Worm (Caenorhabditis elegans): ENCODE measurements around the gene him-14.

him-14 gene

ce11 chrII:7069866-7070265, at the start of gene him-14:
him-14 (minus strand) TSS chrII:7069966.
- no peak for TF ChIP-seq B0310.2 (tag; optimal IDR thresholded peaks at IDR 0.05)
- no peak for TF ChIP-seq hmbx-1 (tag; optimal IDR thresholded peaks at IDR 0.05)
- no peak for TF ChIP-seq F13C5.2 (tag; optimal IDR thresholded peaks at IDR 0.05)
- no peak for TF ChIP-seq hmg-4 (GFP tag; optimal IDR thresholded peaks at IDR 0.05)
- TF ChIP-seq tbx-11 (GFP tag; IDR thresholded peaks at IDR 0.05) = no peak
- no peak for TF ChIP-seq scrt-1 (GFP tag; IDR thresholded peaks at IDR 0.05)
- no peak for TF ChIP-seq pes-1 (GFP tag; IDR thresholded peaks at IDR 0.05)
- TF ChIP-seq sea-1 (GFP tag; conservative IDR thresholded peaks at IDR 0.05) = no peak
- no peak for TF ChIP-seq tbx-37 (GFP tag; conservative IDR thresholded peaks at IDR 0.05)
- no peak for TF ChIP-seq ceh-13 (GFP tag; optimal IDR thresholded peaks at IDR 0.05)
- no peak for TF ChIP-seq ets-7 (tag; optimal IDR thresholded peaks at IDR 0.05)

- no peak for TF ChIP-seq pes-1 (GFP tag; IDR thresholded peaks at IDR 0.05)
- no peak for TF ChIP-seq hmbx-1 (tag; optimal IDR thresholded peaks at IDR 0.05)
- TF ChIP-seq ama-1 (optimal IDR thresholded peaks at IDR 0.05) = no peak
- TF ChIP-seq ets-7 (tag; optimal IDR thresholded peaks at IDR 0.05) = no peak
- no peak for TF ChIP-seq aly-1 (tag; optimal IDR thresholded peaks at IDR 0.05)
- TF ChIP-seq ceh-13 (GFP tag; optimal IDR thresholded peaks at IDR 0.05) = no peak
- no peak for TF ChIP-seq scrt-1 (GFP tag; IDR thresholded peaks at IDR 0.05)
- no peak for TF ChIP-seq B0310.2 (tag; optimal IDR thresholded peaks at IDR 0.05)
- no peak for TF ChIP-seq sea-1 (GFP tag; conservative IDR thresholded peaks at IDR 0.05)
- no peak for TF ChIP-seq tbx-37 (GFP tag; conservative IDR thresholded peaks at IDR 0.05)
These were observed 49.8 kb upstream of the him-14 start for ce11 chrII:7119525-7119924.

- TF ChIP-seq ama-1 (optimal IDR thresholded peaks at IDR 0.05) (no peak), B0310.2 (tag; optimal IDR thresholded peaks at IDR 0.05) (no peak), flt-1 (GFP tag; IDR thresholded peaks at IDR 0.05) (no peak), ets-7 (tag; optimal IDR thresholded peaks at IDR 0.05) (no peak), ceh-13 (GFP tag; optimal IDR thresholded peaks at IDR 0.05) (no peak), ceh-36 (tag; optimal IDR thresholded peaks at IDR 0.05) (no peak), scrt-1 (GFP tag; IDR thresholded peaks at IDR 0.05) (no peak), hmbx-1 (tag; optimal IDR thresholded peaks at IDR 0.05) (no peak), hmg-4 (GFP tag; optimal IDR thresholded peaks at IDR 0.05) (no peak), tbx-11 (GFP tag; IDR thresholded peaks at IDR 0.05) (no peak), aly-1 (tag; optimal IDR thresholded peaks at IDR 0.05) (no peak), tbx-37 (GFP tag; conservative IDR thresholded peaks at IDR 0.05) (no peak), F13C5.2 (tag; optimal IDR thresholded peaks at IDR 0.05) (no peak)
These were observed 46.6 kb upstream of the him-14 start, which contains the start of gene spon-1 for ce11 chrII:7116350-7116749. spon-1 (plus strand) TSS chrII:7116557.

ce11 chrII:7115638-7116037, 45.9 kb upstream of the him-14 start, which contains the start of gene cutl-5:
cutl-5 (minus strand) TSS chrII:7115906.
- TF ChIP-seq aly-1 (tag; optimal IDR thresholded peaks at IDR 0.05) = no peak
- no peak for TF ChIP-seq ceh-13 (GFP tag; optimal IDR thresholded peaks at IDR 0.05)
- TF ChIP-seq sea-1 (GFP tag; conservative IDR thresholded peaks at IDR 0.05) = no peak
- TF ChIP-seq hmg-4 (GFP tag; optimal IDR thresholded peaks at IDR 0.05) = no peak
- TF ChIP-seq ama-1 (optimal IDR thresholded peaks at IDR 0.05) = no peak
- no peak for TF ChIP-seq pes-1 (GFP tag; IDR thresholded peaks at IDR 0.05)
- TF ChIP-seq tra-4 (tag; optimal IDR thresholded peaks at IDR 0.05) = no peak
- no peak for TF ChIP-seq hnd-1 (tag; optimal IDR thresholded peaks at IDR 0.05)
- TF ChIP-seq scrt-1 (GFP tag; IDR thresholded peaks at IDR 0.05) = no peak
- TF ChIP-seq flt-1 (GFP tag; IDR thresholded peaks at IDR 0.05) = no peak
- no peak for TF ChIP-seq tbx-37 (GFP tag; conservative IDR thresholded peaks at IDR 0.05)
- TF ChIP-seq ceh-36 (tag; optimal IDR thresholded peaks at IDR 0.05) = no peak

- no peak for TF ChIP-seq pes-1 (GFP tag; IDR thresholded peaks at IDR 0.05)
- TF ChIP-seq tra-4 (tag; optimal IDR thresholded peaks at IDR 0.05) = no peak
- no peak for TF ChIP-seq ceh-36 (tag; optimal IDR thresholded peaks at IDR 0.05)
- TF ChIP-seq ama-1 (optimal IDR thresholded peaks at IDR 0.05) = no peak
- TF ChIP-seq hmbx-1 (tag; optimal IDR thresholded peaks at IDR 0.05) = no peak
- TF ChIP-seq flt-1 (GFP tag; IDR thresholded peaks at IDR 0.05) = no peak
- no peak for TF ChIP-seq hnd-1 (tag; optimal IDR thresholded peaks at IDR 0.05)
- no peak for TF ChIP-seq F13C5.2 (tag; optimal IDR thresholded peaks at IDR 0.05)
- no peak for TF ChIP-seq hmg-4 (GFP tag; optimal IDR thresholded peaks at IDR 0.05)
- TF ChIP-seq ceh-13 (GFP tag; optimal IDR thresholded peaks at IDR 0.05) = no peak
These were observed 43.0 kb upstream of the him-14 start, which contains the start of gene F10E7.6 for ce11 chrII:7112780-7113179. F10E7.6 (plus strand) TSS chrII:7113080.

ce11 chrII:7111657-7112049, 41.9 kb upstream of the him-14 start, which contains the start of gene F10E7.5:
F10E7.5 (plus strand) TSS chrII:7111978.
- no peak for TF ChIP-seq ceh-13 (GFP tag; optimal IDR thresholded peaks at IDR 0.05)
- TF ChIP-seq ama-1 (optimal IDR thresholded peaks at IDR 0.05) = no peak
- peak; percentile 68 for TF ChIP-seq F13C5.2 (tag; optimal IDR thresholded peaks at IDR 0.05)
- no peak for TF ChIP-seq aly-1 (tag; optimal IDR thresholded peaks at IDR 0.05)
- TF ChIP-seq tbx-11 (GFP tag; IDR thresholded peaks at IDR 0.05) = no peak
- no peak for TF ChIP-seq B0310.2 (tag; optimal IDR thresholded peaks at IDR 0.05)
- TF ChIP-seq hmg-4 (GFP tag; optimal IDR thresholded peaks at IDR 0.05) = no peak
- TF ChIP-seq scrt-1 (GFP tag; IDR thresholded peaks at IDR 0.05) = no peak

- TF ChIP-seq ets-7 (tag; optimal IDR thresholded peaks at IDR 0.05) = no peak
- no peak for TF ChIP-seq ceh-36 (tag; optimal IDR thresholded peaks at IDR 0.05)
- TF ChIP-seq hnd-1 (tag; optimal IDR thresholded peaks at IDR 0.05) = no peak
- no peak for TF ChIP-seq F13C5.2 (tag; optimal IDR thresholded peaks at IDR 0.05)
- no peak for TF ChIP-seq pes-1 (GFP tag; IDR thresholded peaks at IDR 0.05)
- no peak for TF ChIP-seq sea-1 (GFP tag; conservative IDR thresholded peaks at IDR 0.05)
- TF ChIP-seq tbx-37 (GFP tag; conservative IDR thresholded peaks at IDR 0.05) = no peak
- TF ChIP-seq hmg-4 (GFP tag; optimal IDR thresholded peaks at IDR 0.05) = no peak
These were observed 41.4 kb upstream of the him-14 start for ce11 chrII:7111012-7111656.

- TF ChIP-seq scrt-1 (GFP tag; IDR thresholded peaks at IDR 0.05) = no peak
- no peak for TF ChIP-seq tra-4 (tag; optimal IDR thresholded peaks at IDR 0.05)
These were observed 40.2 kb upstream of the him-14 start, which contains the start of gene F10E7.9 for ce11 chrII:7109956-7110355. F10E7.9 (minus strand) TSS chrII:7110056.

All from whole organism, early embryonic.